Worm (Caenorhabditis elegans): Measurements from ENCODE around the gene C27H6.8.

DNA sequence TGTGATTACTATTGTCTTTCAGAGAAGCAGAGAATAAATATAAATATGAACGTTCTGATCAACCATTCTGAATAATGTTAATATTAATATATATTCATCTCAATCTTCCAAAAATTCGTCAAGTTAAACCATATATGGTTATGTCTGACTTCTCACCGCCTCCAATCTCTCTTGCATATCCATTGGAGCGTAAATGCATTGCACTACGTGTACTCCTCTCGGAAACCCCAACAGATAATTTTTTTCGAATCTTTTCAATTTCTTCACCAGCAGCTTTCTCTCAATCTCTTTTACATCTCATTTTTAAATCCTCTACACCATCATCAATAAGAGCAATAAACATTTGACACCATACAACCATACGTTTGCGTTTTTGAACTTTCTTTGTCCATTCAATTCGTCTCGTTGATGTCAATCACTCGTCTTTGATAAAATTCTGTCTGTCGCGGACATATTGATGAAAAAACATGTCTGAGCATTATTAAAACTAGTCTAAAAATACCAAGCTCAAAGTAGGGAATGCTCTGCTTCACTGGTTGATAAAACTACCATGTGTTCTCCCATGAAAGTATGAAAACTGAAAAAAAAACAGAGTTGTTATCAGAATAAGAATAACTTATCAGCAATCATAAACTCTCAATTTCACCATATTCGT is 15.9 kb upstream of the C27H6.8 start:
- TF ChIP-seq hmg-4 (GFP tag; optimal IDR thresholded peaks at IDR 0.05) (no peak), ets-7 (tag; optimal IDR thresholded peaks at IDR 0.05) (no peak), ama-1 (optimal IDR thresholded peaks at IDR 0.05) (no peak), scrt-1 (GFP tag; IDR thresholded peaks at IDR 0.05) (no peak), sea-1 (GFP tag; conservative IDR thresholded peaks at IDR 0.05) (no peak), tbx-37 (GFP tag; conservative IDR thresholded peaks at IDR 0.05) (no peak), B0310.2 (tag; optimal IDR thresholded peaks at IDR 0.05) (no peak), pes-1 (GFP tag; IDR thresholded peaks at IDR 0.05) (no peak), hmbx-1 (tag; optimal IDR thresholded peaks at IDR 0.05) (no peak), tra-4 (tag; optimal IDR thresholded peaks at IDR 0.05) (no peak), aly-1 (tag; optimal IDR thresholded peaks at IDR 0.05) (no peak), tbx-11 (GFP tag; IDR thresholded peaks at IDR 0.05) (no peak), flt-1 (GFP tag; IDR thresholded peaks at IDR 0.05) (no peak), ceh-13 (GFP tag; optimal IDR thresholded peaks at IDR 0.05) (no peak)

Data from whole organism, early embryonic.